Worm (Caenorhabditis elegans) whole organism, L2 larva: ENCODE measurements around the gene mdh-1.

Source experiments
- F13H6.1 ChIP-seq: sonication (generic microtip); optimal IDR thresholded peaks from 2 replicates; lab custom pipeline; 2016; ENCODE audit warnings: missing genetic modification characterization, missing compliant biosample characterization
- R02D3.7 ChIP-seq: fragments of 150-350 bp; optimal IDR thresholded peaks from 2 replicates; lab custom pipeline; 2014; ENCODE audit warnings: missing biosample characterization, missing genetic modification characterization
- lin-39 ChIP-seq: fragments of 150-350 bp; optimal IDR thresholded peaks from 2 replicates; lab custom pipeline; 2014; ENCODE audit warnings: missing biosample characterization, missing genetic modification reagents, missing genetic modification characterization
- nhr-12 ChIP-seq: fragments of 150-350 bp; optimal IDR thresholded peaks from 2 replicates; lab custom pipeline; 2014; ENCODE audit warnings: missing biosample characterization, missing genetic modification characterization
- nhr-23 ChIP-seq: fragments of 150-350 bp; optimal IDR thresholded peaks from 2 replicates; lab custom pipeline; 2014; ENCODE audit warnings: missing biosample characterization, missing genetic modification reagents, missing genetic modification characterization
- nhr-237 ChIP-seq: fragments of 150-350 bp; optimal IDR thresholded peaks from 2 replicates; lab custom pipeline; 2014; ENCODE audit warnings: missing biosample characterization, missing genetic modification characterization
- nhr-6 ChIP-seq: fragments of 150-350 bp; optimal IDR thresholded peaks from 2 replicates; lab custom pipeline; 2014; ENCODE audit warnings: missing biosample characterization, missing genetic modification characterization
- skn-1 ChIP-seq: sonication (generic microtip); optimal IDR thresholded peaks from 2 replicates; lab custom pipeline; 2017; ENCODE audit warnings: missing biosample characterization, missing genetic modification characterization
- snpc-4 ChIP-seq: fragments of 150-350 bp; optimal IDR thresholded peaks from 2 replicates; lab custom pipeline; 2014; ENCODE audit warnings: missing biosample characterization, missing genetic modification characterization
- unc-39 ChIP-seq: fragments of 150-350 bp; optimal IDR thresholded peaks from 2 replicates; lab custom pipeline; 2014; ENCODE audit warnings: missing biosample characterization, missing genetic modification characterization
- unc-62 ChIP-seq: fragments of 150-350 bp; optimal IDR thresholded peaks from 2 replicates; lab custom pipeline; 2014; ENCODE audit warnings: missing biosample characterization, missing genetic modification reagents, missing genetic modification characterization
- ztf-11 ChIP-seq: sonication (generic microtip); optimal IDR thresholded peaks from 2 replicates; lab custom pipeline; 2017; ENCODE audit warnings: missing biosample characterization, missing genetic modification characterization

- TF ChIP-seq lin-39 (tag; lab: Kevin White, UChicago) (no peak), skn-1 (no peak), nhr-12 (no peak), ztf-11 (tag; lab: Kevin White, UChicago) (no peak), unc-39 (tag; lab: Kevin White, UChicago) (no peak), nhr-6 (no peak), nhr-237 (tag; lab: Kevin White, UChicago) (no peak), F13H6.1 (no peak), nhr-23 (no peak), snpc-4 (tag; lab: Kevin White, UChicago) (no peak), R02D3.7 (tag; lab: Kevin White, UChicago) (no peak), unc-62 (GFP tag; lab: Kevin White, UChicago) (no peak)
Observed at ce11 chrV:6496611-6497158, 19.6 kb downstream of the mdh-1 start, which contains the start of gene dgtr-1.
